Worm (Caenorhabditis elegans) whole organism, L3 larva: Measurements from ENCODE around the gene nlp-24.
A peak's percentile ranks its signal among the peaks of the same experiment; 100 is the strongest.

Experiments used
- R02D3.7 ChIP-seq: fragments of 150-350 bp; optimal IDR thresholded peaks from 2 replicates; lab custom pipeline; 2014; ENCODE audit warnings: missing biosample characterization, missing genetic modification characterization
- ama-1 ChIP-seq: fragments of 150-350 bp; optimal IDR thresholded peaks from 2 replicates; lab custom pipeline; 2018
- ceh-28 ChIP-seq: fragments of 150-350 bp; optimal IDR thresholded peaks from 2 replicates; lab custom pipeline; 2014; ENCODE audit warnings: missing biosample characterization, missing genetic modification reagents, missing genetic modification characterization
- ceh-82 ChIP-seq: fragments of 150-350 bp; optimal IDR thresholded peaks from 2 replicates; lab custom pipeline; 2014; ENCODE audit warnings: missing biosample characterization, missing genetic modification characterization
- daf-12 ChIP-seq: fragments of 150-350 bp; optimal IDR thresholded peaks from 2 replicates; lab custom pipeline; 2014; ENCODE audit warnings: missing biosample characterization, missing genetic modification reagents, missing genetic modification characterization
- egl-27 ChIP-seq: sonication (generic microtip); optimal IDR thresholded peaks from 4 replicates; lab custom pipeline; 2017; ENCODE audit warnings: missing biosample characterization, missing genetic modification reagents, missing genetic modification characterization
- elt-1 ChIP-seq: fragments of 150-350 bp; optimal IDR thresholded peaks from 2 replicates; lab custom pipeline; 2014; ENCODE audit warnings: missing biosample characterization, missing genetic modification characterization
- elt-3 ChIP-seq, 3 experiments: fragments of 150-350 bp in 1 of 3; sonication (generic microtip) in 2 of 3; optimal IDR thresholded peaks; 2 replicates in 2 of 3; 4 replicates in 1 of 3; lab custom pipeline; 2014 to 2017; ENCODE audit warnings: missing biosample characterization in 3 of 3, missing genetic modification characterization in 3 of 3
- fkh-10 ChIP-seq: sonication (generic microtip); optimal IDR thresholded peaks from 2 replicates; lab custom pipeline; 2017; ENCODE audit warnings: missing biosample characterization, missing genetic modification reagents, missing genetic modification characterization
- fkh-2 ChIP-seq: fragments of 150-350 bp; optimal IDR thresholded peaks from 2 replicates; lab custom pipeline; 2014; ENCODE audit warnings: missing biosample characterization, missing genetic modification reagents, missing genetic modification characterization
- fos-1 ChIP-seq: fragments of 150-350 bp; optimal IDR thresholded peaks from 2 replicates; lab custom pipeline; 2014; ENCODE audit warnings: missing biosample characterization, missing genetic modification characterization
- lin-15B ChIP-seq: fragments of 150-350 bp; optimal IDR thresholded peaks from 2 replicates; lab custom pipeline; 2014; ENCODE audit warnings: missing biosample characterization, missing genetic modification characterization
- lin-39 ChIP-seq: fragments of 150-350 bp; optimal IDR thresholded peaks from 2 replicates; lab custom pipeline; 2018; ENCODE audit warnings: missing biosample characterization, missing genetic modification reagents, missing genetic modification characterization
- nfya-1 ChIP-seq: sonication (generic microtip); optimal IDR thresholded peaks from 2 replicates; lab custom pipeline; 2017; ENCODE audit warnings: missing genetic modification characterization, mild to moderate bottlenecking, missing compliant biosample characterization, antibody characterized with exemption, moderate library complexity; ENCODE audit not compliant: insufficient read depth
- nhr-12 ChIP-seq: fragments of 150-350 bp; optimal IDR thresholded peaks from 2 replicates; lab custom pipeline; 2014; ENCODE audit warnings: missing biosample characterization, missing genetic modification characterization
- nhr-23 ChIP-seq: fragments of 150-350 bp; optimal IDR thresholded peaks from 2 replicates; lab custom pipeline; 2014; ENCODE audit warnings: missing biosample characterization, missing genetic modification reagents, missing genetic modification characterization
- nhr-237 ChIP-seq: fragments of 150-350 bp; optimal IDR thresholded peaks from 2 replicates; lab custom pipeline; 2014; ENCODE audit warnings: missing biosample characterization, missing genetic modification characterization
- nhr-25 ChIP-seq: sonication (generic microtip); optimal IDR thresholded peaks from 2 replicates; lab custom pipeline; 2017; ENCODE audit warnings: missing biosample characterization, missing genetic modification characterization
- nhr-43 ChIP-seq: sonication (generic microtip); optimal IDR thresholded peaks from 2 replicates; lab custom pipeline; 2016; ENCODE audit warnings: mild to moderate bottlenecking, missing genetic modification characterization, missing compliant biosample characterization; ENCODE audit not compliant: poor library complexity, severe bottlenecking
- nhr-67 ChIP-seq: fragments of 150-350 bp; optimal IDR thresholded peaks from 2 replicates; lab custom pipeline; 2014; ENCODE audit warnings: missing biosample characterization, missing genetic modification characterization
- nhr-76 ChIP-seq: fragments of 150-350 bp; sonication (generic microtip); optimal IDR thresholded peaks from 5 replicates; lab custom pipeline; 2014; ENCODE audit warnings: missing biosample characterization, missing genetic modification characterization
- pha-4 ChIP-seq: fragments of 150-350 bp; optimal IDR thresholded peaks from 2 replicates; lab custom pipeline; 2014; ENCODE audit warnings: missing biosample characterization, missing genetic modification reagents, missing genetic modification characterization
- pqm-1 ChIP-seq: fragments of 150-350 bp; optimal IDR thresholded peaks from 2 replicates; lab custom pipeline; 2017; ENCODE audit warnings: missing biosample characterization, missing genetic modification characterization, inconsistent platforms
- sea-2 ChIP-seq: fragments of 150-350 bp; sonication (generic microtip); optimal IDR thresholded peaks from 4 replicates; lab custom pipeline; 2014; ENCODE audit warnings: missing biosample characterization, missing genetic modification reagents, missing genetic modification characterization
- skn-1 ChIP-seq: fragments of 150-350 bp; optimal IDR thresholded peaks from 2 replicates; lab custom pipeline; 2014; ENCODE audit warnings: missing biosample characterization, missing genetic modification characterization
- tbx-2 ChIP-seq: sonication (generic microtip); optimal IDR thresholded peaks from 2 replicates; lab custom pipeline; 2016; ENCODE audit warnings: mild to moderate bottlenecking, missing genetic modification characterization, missing compliant biosample characterization
- unc-39 ChIP-seq: sonication (generic microtip); optimal IDR thresholded peaks from 4 replicates; lab custom pipeline; 2017; ENCODE audit warnings: missing biosample characterization, missing genetic modification characterization
- unc-62 ChIP-seq: fragments of 150-350 bp; sonication (generic microtip); optimal IDR thresholded peaks from 4 replicates; lab custom pipeline; 2014; ENCODE audit warnings: missing biosample characterization, missing genetic modification reagents, missing genetic modification characterization
- zag-1 ChIP-seq: fragments of 150-350 bp; optimal IDR thresholded peaks from 2 replicates; lab custom pipeline; 2014; ENCODE audit warnings: missing biosample characterization, missing genetic modification characterization
- ztf-11 ChIP-seq: fragments of 150-350 bp; optimal IDR thresholded peaks from 2 replicates; lab custom pipeline; 2014; ENCODE audit warnings: missing biosample characterization, missing genetic modification characterization

Gene nlp-24

ce11 chrV:11653095-11653494 lies 36.9 kb downstream of the nlp-24 start:
- TF ChIP-seq nhr-12 (tag; lab: Kevin White, UChicago) (no peak), ceh-28 (tag; lab: Kevin White, UChicago) (no peak), pha-4 (tag; lab: Kevin White, UChicago) (no peak), nhr-23 (tag; lab: Kevin White, UChicago) (no peak), egl-27 (tag; lab: Kevin White, UChicago) (no peak), nhr-237 (tag; lab: Kevin White, UChicago) (no peak), daf-12 (tag; lab: Kevin White, UChicago) (no peak), nhr-25 (tag; lab: Kevin White, UChicago) (no peak), nfya-1 (no peak), fkh-2 (tag; lab: Kevin White, UChicago) (no peak), unc-39 (tag; lab: Kevin White, UChicago) (no peak), tbx-2 (no peak), fkh-10 (GFP tag; lab: Kevin White, UChicago) (no peak), R02D3.7 (tag; lab: Kevin White, UChicago) (no peak), sea-2 (no peak), ztf-11 (tag; lab: Kevin White, UChicago) (no peak), nhr-67 (tag; lab: Kevin White, UChicago) (no peak), skn-1 (tag; lab: Kevin White, UChicago) (no peak), nhr-43 (tag; lab: Kevin White, UChicago) (no peak), elt-3 (tag; optimal IDR thresholded peaks at IDR 0.05; lab: Kevin White, UChicago) (no peak)

- TF ChIP-seq zag-1 (tag; lab: Kevin White, UChicago) (no peak), ceh-82 (tag; lab: Kevin White, UChicago) (no peak), unc-62 (no peak), ama-1 (no peak), daf-12 (tag; lab: Kevin White, UChicago) (no peak)
Observed at ce11 chrV:11656469-11656868, 40.3 kb downstream of the nlp-24 start.

- TF ChIP-seq lin-39 (tag; lab: Kevin White, UChicago) (no peak), unc-39 (tag; lab: Kevin White, UChicago) (no peak), pqm-1 (tag; lab: Kevin White, UChicago) (no peak), nhr-76 (no peak), elt-1 (tag; lab: Kevin White, UChicago) (no peak), elt-3 (tag; optimal IDR thresholded peaks at IDR 0.05; lab: Kevin White, UChicago) (no peak), nhr-237 (tag; lab: Kevin White, UChicago) (no peak), nhr-23 (tag; lab: Kevin White, UChicago) (no peak), lin-15B (tag; lab: Kevin White, UChicago) (no peak)
Observed at ce11 chrV:11660566-11660965, 44.4 kb downstream of the nlp-24 start.

- no peak for TF ChIP-seq fos-1 (tag; lab: Kevin White, UChicago)
- no peak for TF ChIP-seq nhr-237 (tag; lab: Kevin White, UChicago)
- TF ChIP-seq fkh-10 (GFP tag; lab: Kevin White, UChicago) = peak; percentile 19
- TF ChIP-seq nfya-1 = peak; percentile 76
Observed at ce11 chrV:11664875-11665384, 48.8 kb downstream of the nlp-24 start, which contains the start of gene ceh-27. Gene ceh-27, minus strand, starts transcription at chrV:11665102.
